Fruit fly (Drosophila melanogaster) whole organism, wandering third instar larva: Measurements from ENCODE around the gene CG8138.

Experiments used
- Myc ChIP-seq: fragments of >200 bp; optimal IDR thresholded peaks from 2 replicates; lab custom pipeline; 2017
- Sp1 ChIP-seq: fragments of 200-800 bp; sonication (Bioruptor generic); optimal IDR thresholded peaks from 3 replicates; lab custom pipeline; 2019; ENCODE audit warnings: missing biosample characterization, mild to moderate bottlenecking, missing genetic modification characterization, moderate library complexity
- fru ChIP-seq: fragments of 200-800 bp; sonication (Bioruptor generic); optimal IDR thresholded peaks from 3 replicates; lab custom pipeline; 2016; ENCODE audit warnings: missing biosample characterization, mild to moderate bottlenecking, missing genetic modification characterization
- pan ChIP-seq: fragments of >200 bp; optimal IDR thresholded peaks from 2 replicates; lab custom pipeline; 2017
- psq ChIP-seq: fragments of 200-800 bp; sonication (Bioruptor generic); optimal IDR thresholded peaks from 3 replicates; lab custom pipeline; 2017; ENCODE audit warnings: missing biosample characterization, mild to moderate bottlenecking, missing genetic modification characterization, moderate library complexity

DNA sequence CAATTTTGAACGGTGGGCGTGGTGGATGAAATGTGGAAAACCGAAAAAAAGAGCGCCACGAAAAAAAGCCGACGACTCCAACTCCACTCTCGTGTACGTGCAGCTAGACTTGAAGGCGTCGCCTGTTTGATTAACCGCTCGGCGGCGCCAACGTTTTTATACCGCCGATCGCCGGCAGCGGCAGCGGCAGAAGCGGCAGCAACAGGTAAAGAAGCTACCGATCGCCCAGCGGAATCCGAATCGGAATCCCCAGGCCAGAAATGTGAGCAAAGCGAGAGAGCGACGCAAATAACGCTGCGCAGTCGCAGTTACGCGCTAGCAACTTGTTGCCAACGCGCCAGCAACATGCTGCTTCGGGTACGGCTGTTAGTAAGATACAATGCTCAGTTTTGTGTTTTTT lies 33.2 kb downstream of the CG8138 start, which contains the start of gene CG8483:
- TF ChIP-seq Myc (lab: Kevin White, UChicago) (no peak), pan (lab: Kevin White, UChicago) (no peak), psq (GFP tag; lab: Kevin White, UChicago) (no peak), fru (GFP tag; lab: Kevin White, UChicago) (no peak), Sp1 (GFP tag; lab: Kevin White, UChicago) (no peak)
